Worm (Caenorhabditis elegans): Measurements from ENCODE around the gene acds-10.

The acds-10 gene

DNA sequence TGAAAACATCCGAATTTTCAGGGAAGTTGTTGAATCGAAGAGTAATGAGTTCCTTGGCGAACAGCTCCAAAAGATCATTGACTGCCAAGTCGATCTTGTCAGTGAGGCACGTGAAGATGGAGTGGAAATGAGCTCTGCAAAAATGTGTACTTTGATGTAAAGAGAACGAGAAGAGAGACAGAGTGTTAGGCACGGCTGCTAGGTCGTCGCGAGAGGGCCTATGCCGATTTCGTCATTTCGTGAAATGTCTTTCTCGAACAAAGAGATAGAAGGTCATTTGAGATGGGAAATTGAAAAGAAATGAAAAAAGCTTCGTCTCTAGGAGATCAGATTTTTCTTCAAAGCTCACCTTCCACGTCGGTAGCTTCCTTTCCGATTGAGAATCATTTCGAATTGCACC, 32.4 kb downstream of the acds-10 start (continued):
- TF ChIP-seq mxl-3 (GFP tag; optimal IDR thresholded peaks at IDR 0.05): peak; percentile 26

DNA sequence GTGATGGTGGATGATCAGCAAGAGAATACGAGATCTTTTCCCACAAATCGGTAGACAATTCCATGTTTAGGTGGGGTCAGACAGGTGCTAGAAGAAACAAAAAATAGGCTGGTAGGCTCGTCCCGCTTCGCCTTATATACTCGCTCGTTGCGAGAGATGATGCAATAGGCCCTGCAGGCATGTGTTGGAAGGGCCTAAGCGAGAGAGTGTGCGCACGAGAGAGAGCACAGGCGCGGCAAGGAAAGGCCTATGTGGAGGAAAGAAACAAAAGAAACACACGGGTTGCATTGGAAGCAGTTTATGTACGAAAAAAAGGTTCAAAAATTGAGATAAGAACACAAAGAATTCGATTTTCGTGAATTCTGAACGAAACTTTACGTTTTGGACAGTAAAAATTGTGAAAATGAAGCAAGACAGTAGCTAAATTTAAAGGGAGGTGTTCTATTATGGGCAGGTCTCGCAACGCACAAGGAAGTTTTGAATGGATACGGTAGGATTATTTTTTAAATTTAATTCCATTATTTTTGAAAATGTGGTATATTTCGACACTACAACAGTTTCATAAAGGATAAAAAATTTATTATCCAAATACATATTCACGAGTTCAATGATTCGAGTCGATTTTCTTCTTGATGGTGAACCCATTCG, 33.2 kb downstream of the acds-10 start, which contains the start of gene F44E7.5:
Gene F44E7.5 (minus strand): TSS at position 210 of the 648 bp plus-strand sequence.
- no peak for TF ChIP-seq Y48G9A.11 (GFP tag; IDR thresholded peaks at IDR 0.05)
- TF ChIP-seq aha-1 (tag): peak; percentile 98
- TF ChIP-seq nhr-48 (tag; optimal IDR thresholded peaks at IDR 0.05): peak; percentile 67
- TF ChIP-seq nhr-102 (tag; optimal IDR thresholded peaks at IDR 0.05): peak; percentile 43
- TF ChIP-seq unc-62 (GFP tag; optimal IDR thresholded peaks at IDR 0.05 in 1 of 2): peak in 1 of 2 experiments; percentile 23
- TF ChIP-seq unc-62 (tag; optimal IDR thresholded peaks at IDR 0.05): no peak
- no peak for TF ChIP-seq skn-1 (tag; optimal IDR thresholded peaks at IDR 0.05)
- TF ChIP-seq F44E2.7 (GFP tag; IDR thresholded peaks at IDR 0.05): no peak
- TF ChIP-seq fkh-10 (GFP tag; optimal IDR thresholded peaks at IDR 0.05): no peak
- no peak for TF ChIP-seq daf-12 (tag; optimal IDR thresholded peaks at IDR 0.05)
- peak; percentile 90 for TF ChIP-seq hlh-11 (tag; optimal IDR thresholded peaks at IDR 0.05)
- no peak for TF ChIP-seq dmd-9 (GFP tag; IDR thresholded peaks at IDR 0.05)
- no peak for TF ChIP-seq lin-39 (tag; optimal IDR thresholded peaks at IDR 0.05)
- TF ChIP-seq mxl-3 (GFP tag; optimal IDR thresholded peaks at IDR 0.05): peak; percentile 98
- TF ChIP-seq dmd-6 (GFP tag; IDR thresholded peaks at IDR 0.05): peak; percentile 65
- no peak for TF ChIP-seq nhr-111 (GFP tag; optimal IDR thresholded peaks at IDR 0.05)
- no peak for TF ChIP-seq F49E8.2 (tag; optimal IDR thresholded peaks at IDR 0.05; ENCODE audit: borderline replicate concordance)
- TF ChIP-seq mes-2 (tag; optimal IDR thresholded peaks at IDR 0.05; ENCODE audit: poor library complexity, severe bottlenecking): peak; percentile 76
- peak; percentile 87 for TF ChIP-seq hlh-30 (tag; optimal IDR thresholded peaks at IDR 0.05; ENCODE audit: insufficient read depth)
- TF ChIP-seq pqm-1 (tag; optimal IDR thresholded peaks at IDR 0.05): peak; percentile 71
- TF ChIP-seq ama-1 (optimal IDR thresholded peaks at IDR 0.05): no peak
- peak; percentile 39; the same call in 1 of the 2 replicates for TF ChIP-seq lin-29 (GFP tag; IDR thresholded peaks at IDR 0.05)
- 0 out of 2 replicates have a peak, but pooled peaks have one; percentile 45 for TF ChIP-seq ceh-20 (GFP tag; IDR thresholded peaks at IDR 0.05)
- no peak for TF ChIP-seq Y105C5A.15 (GFP tag; IDR thresholded peaks at IDR 0.05)
- no peak for TF ChIP-seq attf-4 (tag; optimal IDR thresholded peaks at IDR 0.05)
- no peak for TF ChIP-seq ces-1 (GFP tag; optimal IDR thresholded peaks at IDR 0.05)
- no peak for TF ChIP-seq ceh-44 (GFP tag; IDR thresholded peaks at IDR 0.05)
- TF ChIP-seq nhr-76 (tag; optimal IDR thresholded peaks at IDR 0.05): peak; percentile 14
- TF ChIP-seq zip-11 (GFP tag; IDR thresholded peaks at IDR 0.05): peak; percentile 95
- TF ChIP-seq nhr-10 (tag; optimal IDR thresholded peaks at IDR 0.05): no peak
- TF ChIP-seq nhr-237 (tag; optimal IDR thresholded peaks at IDR 0.05): no peak
- TF ChIP-seq php-3 (GFP tag; IDR thresholded peaks at IDR 0.05): peak; percentile 45; the same call in 1 of the 2 replicates
- TF ChIP-seq saeg-2 (GFP tag; IDR thresholded peaks at IDR 0.05): no peak
- TF ChIP-seq ZK546.5 (tag; optimal IDR thresholded peaks at IDR 0.05): no peak
- TF ChIP-seq F37D6.2 (tag; optimal IDR thresholded peaks at IDR 0.05): no peak
- TF ChIP-seq rbr-2 (tag; optimal IDR thresholded peaks at IDR 0.05): peak; percentile 53
- no peak for TF ChIP-seq nhr-6 (tag; optimal IDR thresholded peaks at IDR 0.05)
- no peak for TF ChIP-seq duxl-1 (tag; optimal IDR thresholded peaks at IDR 0.05; ENCODE audit: poor library complexity)
- no peak for TF ChIP-seq Y5F2A.4 (GFP tag; optimal IDR thresholded peaks at IDR 0.05)
- no peak for TF ChIP-seq ceh-82 (tag; optimal IDR thresholded peaks at IDR 0.05)
- TF ChIP-seq snpc-1.2 (GFP tag; IDR thresholded peaks at IDR 0.05): no peak
- no peak for TF ChIP-seq nhr-11 (tag; optimal IDR thresholded peaks at IDR 0.05)
- TF ChIP-seq nhr-77 (tag; optimal IDR thresholded peaks at IDR 0.05): peak; percentile 35
- TF ChIP-seq daf-8 (GFP tag; IDR thresholded peaks at IDR 0.05): no peak
- no peak for TF ChIP-seq unc-39 (tag; optimal IDR thresholded peaks at IDR 0.05)
- TF ChIP-seq jun-1 (tag; optimal IDR thresholded peaks at IDR 0.05): no peak
- TF ChIP-seq dve-1 (tag; optimal IDR thresholded peaks at IDR 0.05; ENCODE audit: insufficient read depth): peak; percentile 95
- TF ChIP-seq mxl-2 (GFP tag; conservative IDR thresholded peaks at IDR 0.05): 0 out of 2 replicates have a peak, but pooled peaks have one; percentile 57
- TF ChIP-seq T26A8.4 (GFP tag; IDR thresholded peaks at IDR 0.05): 0 out of 2 replicates have a peak, but pooled peaks have one; percentile 41
